Worm (Caenorhabditis elegans): ENCODE data around the gene str-63.

str-63 gene

ce11 chrV:3315308-3315707 is 36.1 kb upstream of the str-63 start, which contains the start of gene arrd-19 (continued):
- TF ChIP-seq Y5F2A.4 (GFP tag; optimal IDR thresholded peaks at IDR 0.05) = no peak
- peak; percentile 86 for TF ChIP-seq ctbp-1 (GFP tag; IDR thresholded peaks at IDR 0.05)
- no peak for TF ChIP-seq set-16 (GFP tag; IDR thresholded peaks at IDR 0.05)
- TF ChIP-seq F37D6.2 (tag; optimal IDR thresholded peaks at IDR 0.05) = peak; percentile 41
- TF ChIP-seq mdl-1 (tag; optimal IDR thresholded peaks at IDR 0.05) = peak in 1 of 2 experiments; percentile 85
- no peak for TF ChIP-seq lim-7 (GFP tag; IDR thresholded peaks at IDR 0.05)
- peak; percentile 93 for TF ChIP-seq hlh-11 (tag; optimal IDR thresholded peaks at IDR 0.05)
- peak; percentile 57 for TF ChIP-seq nhr-6 (tag; optimal IDR thresholded peaks at IDR 0.05)
- peak; percentile 58 for TF ChIP-seq hlh-30 (tag; optimal IDR thresholded peaks at IDR 0.05; ENCODE audit: insufficient read depth)
- TF ChIP-seq nhr-10 (tag; optimal IDR thresholded peaks at IDR 0.05) = no peak
- peak; percentile 72 for TF ChIP-seq fkh-10 (GFP tag; optimal IDR thresholded peaks at IDR 0.05)

- no peak for TF ChIP-seq fos-1 (tag; optimal IDR thresholded peaks at IDR 0.05)
- no peak for TF ChIP-seq mes-2 (tag; optimal IDR thresholded peaks at IDR 0.05; ENCODE audit: poor library complexity, severe bottlenecking)
- TF ChIP-seq dve-1 (tag; optimal IDR thresholded peaks at IDR 0.05; ENCODE audit: insufficient read depth) = no peak
- no peak for TF ChIP-seq unc-39 (tag; optimal IDR thresholded peaks at IDR 0.05)
- no peak for TF ChIP-seq dpl-1 (GFP tag; optimal IDR thresholded peaks at IDR 0.05)
- no peak for TF ChIP-seq egl-43 (GFP tag; IDR thresholded peaks at IDR 0.05)
Observed at ce11 chrV:3316108-3316507, 35.3 kb upstream of the str-63 start, which contains the start of gene F35F10.1. Gene F35F10.1 (plus strand): TSS chrV:3316307.

- no peak for TF ChIP-seq aly-2 (tag; optimal IDR thresholded peaks at IDR 0.05)
- no peak for TF ChIP-seq tra-1 (GFP tag; IDR thresholded peaks at IDR 0.05)
- no peak for TF ChIP-seq zag-1 (tag; optimal IDR thresholded peaks at IDR 0.05)
- TF ChIP-seq hlh-30 (tag; optimal IDR thresholded peaks at IDR 0.05; ENCODE audit: insufficient read depth) = no peak
- TF ChIP-seq nhr-11 (tag; optimal IDR thresholded peaks at IDR 0.05) = no peak
Observed at ce11 chrV:3318975-3319374, 32.4 kb upstream of the str-63 start, which contains the start of gene F35F10.13. Gene F35F10.13 (minus strand): TSS chrV:3319075.

ce11 chrV:3320005-3320404 is 31.4 kb upstream of the str-63 start, which contains the start of gene F35F10.14:
Gene F35F10.14 (minus strand): TSS chrV:3320105.
- TF ChIP-seq F26F4.8 (GFP tag; conservative IDR thresholded peaks at IDR 0.05) (no peak), ztf-11 (tag; optimal IDR thresholded peaks at IDR 0.05) (no peak), mes-2 (tag; optimal IDR thresholded peaks at IDR 0.05; ENCODE audit: poor library complexity, severe bottlenecking) (no peak), daf-19 (GFP tag; conservative IDR thresholded peaks at IDR 0.05) (no peak), ceh-62 (tag; optimal IDR thresholded peaks at IDR 0.05) (no peak), gei-8 (GFP tag; optimal IDR thresholded peaks at IDR 0.05) (no peak)

- TF ChIP-seq ama-1 (optimal IDR thresholded peaks at IDR 0.05) (no peak), nhr-42 (GFP tag; IDR thresholded peaks at IDR 0.05) (no peak), nhr-111 (GFP tag; optimal IDR thresholded peaks at IDR 0.05) (no peak), daf-16 (GFP tag; optimal IDR thresholded peaks at IDR 0.05) (no peak), daf-16 (tag; optimal IDR thresholded peaks at IDR 0.05) (no peak), ces-1 (GFP tag; optimal IDR thresholded peaks at IDR 0.05) (no peak), lin-38 (GFP tag; IDR thresholded peaks at IDR 0.05) (no peak), gei-8 (GFP tag; optimal IDR thresholded peaks at IDR 0.05) (no peak), cey-2 (tag; optimal IDR thresholded peaks at IDR 0.05; ENCODE audit: borderline replicate concordance, insufficient read depth) (no peak), snpc-1.2 (GFP tag; IDR thresholded peaks at IDR 0.05) (no peak), lin-29 (GFP tag; IDR thresholded peaks at IDR 0.05) (no peak), nhr-11 (tag; optimal IDR thresholded peaks at IDR 0.05) (no peak), fkh-10 (GFP tag; optimal IDR thresholded peaks at IDR 0.05) (no peak)
Observed at ce11 chrV:3320432-3320831, 30.9 kb upstream of the str-63 start, which contains the start of gene C17B7.14. Gene C17B7.14 (minus strand): TSS chrV:3320532.
